Fruit fly (Drosophila melanogaster): ENCODE data around the gene RecQ4.

Gene RecQ4

dm6 chr3L:8137448-8137906 is 38.3 kb downstream of the RecQ4 start, which contains the start of the genes Setx and mus301 (continued):
- TF ChIP-seq lov (optimal IDR thresholded peaks at IDR 0.05) (no peak), lov (GFP tag; IDR thresholded peaks at IDR 0.05) (no peak), hkb (optimal IDR thresholded peaks at IDR 0.05) (peak; percentile 92), hkb (GFP tag; IDR thresholded peaks at IDR 0.05) (peak; percentile 54; the same call in 1 of the 2 replicates), Oaz (GFP tag; IDR thresholded peaks at IDR 0.05) (0 out of 2 replicates have a peak, but pooled peaks have one; percentile 20), pnt (GFP tag; optimal IDR thresholded peaks at IDR 0.05) (peak; percentile 76), gsb-n (tag; optimal IDR thresholded peaks at IDR 0.05) (no peak), CG2889 (GFP tag; IDR thresholded peaks at IDR 0.05) (peak; percentile 44; the same call in 1 of the 3 replicates), CG5953 (GFP tag; IDR thresholded peaks at IDR 0.05) (no peak), Ada2b (GFP tag; IDR thresholded peaks at IDR 0.05) (peak; percentile 58), sd (tag; optimal IDR thresholded peaks at IDR 0.05) (no peak), BEAF-32 (GFP tag; optimal IDR thresholded peaks at IDR 0.05) (peak; percentile 56), CG13424 (tag; optimal IDR thresholded peaks at IDR 0.05) (peak; percentile 79), Dek (tag; optimal IDR thresholded peaks at IDR 0.05) (peak; percentile 75), CG17186 (GFP tag; optimal IDR thresholded peaks at IDR 0.05) (peak; percentile 77), Rx (GFP tag; IDR thresholded peaks at IDR 0.05) (peak; percentile 12; the same call in 1 of the 2 replicates), Gsc (GFP tag; IDR thresholded peaks at IDR 0.05) (0 out of 2 replicates have a peak, but pooled peaks have one; percentile 27), CG15479 (GFP tag; optimal IDR thresholded peaks at IDR 0.05) (peak; percentile 20), CG16863 (GFP tag; optimal IDR thresholded peaks at IDR 0.05) (peak; percentile 68), CG33557 (GFP tag; optimal IDR thresholded peaks at IDR 0.05) (peak; percentile 69), Dp (GFP tag; optimal IDR thresholded peaks at IDR 0.05) (peak; percentile 85), tio (GFP tag; optimal IDR thresholded peaks at IDR 0.05) (peak; percentile 78), CG12744 (GFP tag; optimal IDR thresholded peaks at IDR 0.05) (peak; percentile 73), CG7372 (GFP tag; IDR thresholded peaks at IDR 0.05) (peak; percentile 80), CG14965 (GFP tag; optimal IDR thresholded peaks at IDR 0.05; ENCODE audit: borderline replicate concordance) (no peak), ci (GFP tag; IDR thresholded peaks at IDR 0.05) (peak; percentile 58; the same call in 1 of the 3 replicates), CG13775 (GFP tag; optimal IDR thresholded peaks at IDR 0.05) (peak; percentile 84), CG3726 (GFP tag; IDR thresholded peaks at IDR 0.05) (no peak), dmrt11E (tag; optimal IDR thresholded peaks at IDR 0.05) (peak; percentile 63), schlank (tag; optimal IDR thresholded peaks at IDR 0.05) (peak; percentile 23), Blimp-1 (GFP tag; optimal IDR thresholded peaks at IDR 0.05) (no peak), CG9876 (GFP tag; optimal IDR thresholded peaks at IDR 0.05) (peak; percentile 81), psq (GFP tag; optimal IDR thresholded peaks at IDR 0.05) (peak; percentile 42), ato (GFP tag; IDR thresholded peaks at IDR 0.05; ENCODE audit: partially characterized antibody) (no peak), mld (GFP tag; IDR thresholded peaks at IDR 0.05; ENCODE audit: partially characterized antibody) (no peak), nerfin-1 (tag; optimal IDR thresholded peaks at IDR 0.05) (peak; percentile 62), D19B (GFP tag; optimal IDR thresholded peaks at IDR 0.05) (no peak), ash1 (GFP tag; optimal IDR thresholded peaks at IDR 0.05) (no peak), bbx (GFP tag; IDR thresholded peaks at IDR 0.05; ENCODE audit: partially characterized antibody) (no peak), Hsf (GFP tag; optimal IDR thresholded peaks at IDR 0.05) (peak; percentile 89), kni (GFP tag; optimal IDR thresholded peaks at IDR 0.05) (no peak), PHDP (tag; optimal IDR thresholded peaks at IDR 0.05) (no peak), dmrt99B (tag; optimal IDR thresholded peaks at IDR 0.05) (no peak), gce (GFP tag; IDR thresholded peaks at IDR 0.05) (no peak), CG11398 (GFP tag; optimal IDR thresholded peaks at IDR 0.05) (peak; percentile 27), crp (GFP tag; optimal IDR thresholded peaks at IDR 0.05) (peak in 1 of 2 experiments; percentile 52), CG4282 (GFP tag; optimal IDR thresholded peaks at IDR 0.05) (peak; percentile 83), yki (optimal IDR thresholded peaks at IDR 0.05) (no peak), CoRest (tag; optimal IDR thresholded peaks at IDR 0.05) (peak; percentile 89), CG8388 (GFP tag; optimal IDR thresholded peaks at IDR 0.05) (peak; percentile 51)
